Worm (Caenorhabditis elegans) whole organism, L2 larva: ENCODE results near the gene F44E2.8.

Source experiments
- C34F6.9 ChIP-seq: fragments of 150-350 bp; optimal IDR thresholded peaks from 2 replicates; lab custom pipeline; 2014; ENCODE audit warnings: missing biosample characterization, missing genetic modification characterization
- F13H6.1 ChIP-seq: sonication (generic microtip); optimal IDR thresholded peaks from 2 replicates; lab custom pipeline; 2016; ENCODE audit warnings: missing genetic modification characterization, missing compliant biosample characterization
- aly-2 ChIP-seq: fragments of 150-350 bp; optimal IDR thresholded peaks from 2 replicates; lab custom pipeline; 2014; ENCODE audit warnings: missing biosample characterization, missing genetic modification characterization
- blmp-1 ChIP-seq: sonication (generic microtip); optimal IDR thresholded peaks from 2 replicates; lab custom pipeline; 2017; ENCODE audit warnings: missing genetic modification characterization, mild to moderate bottlenecking, missing compliant biosample characterization, antibody characterized with exemption, moderate library complexity; ENCODE audit not compliant: insufficient read depth
- elt-3 ChIP-seq: sonication (generic microtip); optimal IDR thresholded peaks from 2 replicates; lab custom pipeline; 2017; ENCODE audit warnings: missing biosample characterization, missing genetic modification characterization
- mdl-1 ChIP-seq, 2 experiments: fragments of 150-350 bp in 1 of 2; sonication (generic microtip) in 1 of 2; optimal IDR thresholded peaks; 2 replicates each; lab custom pipeline; 2017; ENCODE audit warnings: missing biosample characterization in 2 of 2, missing genetic modification characterization in 2 of 2
- nhr-129 ChIP-seq: fragments of 150-350 bp; optimal IDR thresholded peaks from 2 replicates; lab custom pipeline; 2014; ENCODE audit warnings: missing biosample characterization, missing genetic modification characterization
- nhr-237 ChIP-seq: fragments of 150-350 bp; optimal IDR thresholded peaks from 2 replicates; lab custom pipeline; 2014; ENCODE audit warnings: missing biosample characterization, missing genetic modification characterization
- nhr-25 ChIP-seq: fragments of 150-350 bp; sonication (generic microtip); optimal IDR thresholded peaks from 3 replicates; lab custom pipeline; 2014; ENCODE audit warnings: missing biosample characterization, missing genetic modification characterization
- skn-1 ChIP-seq: sonication (generic microtip); optimal IDR thresholded peaks from 2 replicates; lab custom pipeline; 2017; ENCODE audit warnings: missing biosample characterization, missing genetic modification characterization
- zag-1 ChIP-seq: fragments of 150-350 bp; optimal IDR thresholded peaks from 2 replicates; lab custom pipeline; 2014; ENCODE audit warnings: missing biosample characterization, missing genetic modification characterization
- ztf-1 ChIP-seq: fragments of 200-800 bp; sonication (Bioruptor generic); conservative IDR thresholded peaks from 2 replicates; pipeline ENCODE4 v1.3.6; 2022; ENCODE audit warnings: missing genetic modification characterization, missing compliant biosample characterization
- ztf-11 ChIP-seq: sonication (generic microtip); optimal IDR thresholded peaks from 2 replicates; lab custom pipeline; 2017; ENCODE audit warnings: missing biosample characterization, missing genetic modification characterization

- no peak for TF ChIP-seq skn-1
- TF ChIP-seq zag-1 (tag; lab: Kevin White, UChicago): no peak
- no peak for TF ChIP-seq aly-2 (tag; lab: Kevin White, UChicago)
- no peak for TF ChIP-seq blmp-1 (tag; lab: Kevin White, UChicago)
- TF ChIP-seq ztf-1: no peak
- no peak for TF ChIP-seq elt-3 (tag; lab: Kevin White, UChicago)
- TF ChIP-seq F13H6.1 (tag; lab: Kevin White, UChicago): no peak
- TF ChIP-seq nhr-129: no peak
- TF ChIP-seq mdl-1 (tag; optimal IDR thresholded peaks at IDR 0.05; lab: Kevin White, UChicago): no peak
- TF ChIP-seq nhr-25 (tag; lab: Kevin White, UChicago): no peak
- TF ChIP-seq C34F6.9: no peak
- TF ChIP-seq nhr-237: no peak
- TF ChIP-seq ztf-11 (tag; lab: Kevin White, UChicago): no peak
Measured at ce11 chrIII:8858482-8858881, 8.8 kb upstream of the F44E2.8 start.
